Fruit fly (Drosophila melanogaster) whole organism, pupa: ENCODE measurements around the gene fit.

Experiments used
- CG10348 ChIP-seq: fragments of 200-800 bp; sonication (Bioruptor generic); IDR thresholded peaks from 2 replicates; pipeline ENCODE4 v1.3.6; 2022; ENCODE audit warnings: missing biosample characterization, missing genetic modification characterization
- CG12605 ChIP-seq: fragments of 200-800 bp; sonication (Bioruptor generic); IDR thresholded peaks from 2 replicates; pipeline ENCODE4 v1.3.6; 2022; ENCODE audit warnings: missing biosample characterization, missing genetic modification characterization
- CG13204 ChIP-seq: fragments of 200-800 bp; sonication (Bioruptor generic); optimal IDR thresholded peaks from 2 replicates; lab custom pipeline; 2018; ENCODE audit warnings: missing biosample characterization, mild to moderate bottlenecking, missing genetic modification characterization, moderate library complexity
- CG14655 ChIP-seq: fragments of 200-800 bp; sonication (Bioruptor generic); optimal IDR thresholded peaks from 3 replicates; lab custom pipeline; 2017; ENCODE audit warnings: mild to moderate bottlenecking, missing biosample characterization, missing genetic modification reagents, missing genetic modification characterization
- CG15710 ChIP-seq: fragments of 200-800 bp; sonication (Bioruptor generic); optimal IDR thresholded peaks from 2 replicates; lab custom pipeline; 2018; ENCODE audit warnings: missing biosample characterization, mild to moderate bottlenecking, missing genetic modification characterization, moderate library complexity
- CG17806 ChIP-seq: fragments of 200-800 bp; sonication (Bioruptor generic); optimal IDR thresholded peaks from 2 replicates; lab custom pipeline; 2018; ENCODE audit warnings: missing biosample characterization, mild to moderate bottlenecking, missing genetic modification characterization, moderate library complexity
- CG32121 ChIP-seq: fragments of 200-800 bp; sonication (Bioruptor generic); IDR thresholded peaks from 2 replicates; pipeline ENCODE4 v1.3.6; 2022; ENCODE audit warnings: missing biosample characterization, missing genetic modification characterization
- CG34367 ChIP-seq: fragments of 200-800 bp; sonication (Bioruptor generic); optimal IDR thresholded peaks from 2 replicates; lab custom pipeline; 2018; ENCODE audit warnings: missing biosample characterization, mild to moderate bottlenecking, missing genetic modification characterization
- CG4496 ChIP-seq: fragments of 200-800 bp; sonication (Bioruptor generic); IDR thresholded peaks from 3 replicates; pipeline ENCODE4 v1.3.6; 2022; ENCODE audit warnings: missing biosample characterization, missing genetic modification characterization
- CG8159 ChIP-seq: fragments of 200-800 bp; sonication (Bioruptor generic); optimal IDR thresholded peaks from 3 replicates; lab custom pipeline; 2018; ENCODE audit warnings: missing biosample characterization, mild to moderate bottlenecking, missing genetic modification characterization, moderate library complexity
- CG8301 ChIP-seq: fragments of 200-800 bp; sonication (Bioruptor generic); optimal IDR thresholded peaks from 2 replicates; lab custom pipeline; 2018; ENCODE audit warnings: missing biosample characterization, mild to moderate bottlenecking, missing genetic modification characterization
- CG9948 ChIP-seq: fragments of 200-800 bp; sonication (Bioruptor generic); optimal IDR thresholded peaks from 2 replicates; lab custom pipeline; 2018; ENCODE audit warnings: missing biosample characterization, mild to moderate bottlenecking, missing genetic modification characterization, moderate library complexity
- D1 ChIP-seq: fragments of 200-800 bp; sonication (Bioruptor generic); optimal IDR thresholded peaks from 2 replicates; lab custom pipeline; 2018; ENCODE audit warnings: missing biosample characterization, mild to moderate bottlenecking, missing genetic modification characterization, moderate library complexity
- EcR ChIP-seq: fragments of 200-800 bp; sonication (Bioruptor generic); optimal IDR thresholded peaks from 3 replicates; lab custom pipeline; 2019; ENCODE audit warnings: missing biosample characterization, missing genetic modification characterization, mild to moderate bottlenecking, moderate library complexity, missing genetic modification reagents
- Ets98B ChIP-seq: fragments of 200-800 bp; sonication (Bioruptor generic); IDR thresholded peaks from 2 replicates; pipeline ENCODE4 v1.3.6; 2022; ENCODE audit warnings: missing biosample characterization, missing genetic modification characterization
- Pif1A ChIP-seq: fragments of 200-800 bp; sonication (Bioruptor generic); optimal IDR thresholded peaks from 3 replicates; lab custom pipeline; 2016; ENCODE audit warnings: missing biosample characterization, missing genetic modification characterization
- Pif1B ChIP-seq: fragments of 200-800 bp; sonication (Bioruptor generic); optimal IDR thresholded peaks from 3 replicates; lab custom pipeline; 2016; ENCODE audit warnings: missing biosample characterization, missing genetic modification characterization
- Snoo ChIP-seq: fragments of 200-800 bp; sonication (Bioruptor generic); optimal IDR thresholded peaks from 3 replicates; lab custom pipeline; 2017; ENCODE audit warnings: missing biosample characterization, mild to moderate bottlenecking, missing genetic modification characterization, inconsistent platforms
- fd96Ca ChIP-seq: fragments of 200-800 bp; sonication (Bioruptor generic); IDR thresholded peaks from 3 replicates; pipeline ENCODE4 v1.3.6; 2022; ENCODE audit warnings: missing biosample characterization, missing genetic modification characterization
- gl ChIP-seq: fragments of 200-800 bp; sonication (Bioruptor generic); optimal IDR thresholded peaks from 2 replicates; lab custom pipeline; 2018; ENCODE audit warnings: missing biosample characterization, mild to moderate bottlenecking, missing genetic modification characterization
- rn ChIP-seq: fragments of 200-800 bp; sonication (Bioruptor generic); IDR thresholded peaks from 2 replicates; pipeline ENCODE4 v1.3.6; 2022; ENCODE audit warnings: missing biosample characterization, missing genetic modification characterization

Gene fit

dm6 chr3R:21848987-21849442, 35.2 kb downstream of the fit start:
- TF ChIP-seq CG8159 (tag; lab: Kevin White, UChicago) (peak; percentile 95), Pif1A (GFP tag; lab: Kevin White, UChicago) (peak; percentile 90), CG15710 (tag; lab: Kevin White, UChicago) (peak; percentile 93), EcR (GFP tag; lab: Kevin White, UChicago) (peak; percentile 43), fd96Ca (GFP tag; lab: Robert Waterston, UW) (peak; percentile 78), CG12605 (GFP tag; lab: Robert Waterston, UW) (peak; percentile 65), Pif1B (peak; percentile 94), CG32121 (GFP tag; lab: Robert Waterston, UW) (peak; percentile 79), D1 (peak; percentile 92), CG4496 (GFP tag; lab: Robert Waterston, UW) (peak; percentile 87), Snoo (peak; percentile 95), CG10348 (GFP tag; lab: Robert Waterston, UW) (peak; percentile 69), CG17806 (tag; lab: Kevin White, UChicago) (peak; percentile 87), CG8301 (tag; lab: Kevin White, UChicago) (peak; percentile 92), CG34367 (tag; lab: Kevin White, UChicago) (peak; percentile 83), CG9948 (tag; lab: Kevin White, UChicago) (peak; percentile 91), CG14655 (GFP tag; lab: Kevin White, UChicago) (peak; percentile 96), CG13204 (GFP tag; lab: Kevin White, UChicago) (peak; percentile 76), gl (tag; lab: Kevin White, UChicago) (peak; percentile 49), Ets98B (GFP tag; lab: Robert Waterston, UW) (peak; percentile 78), rn (GFP tag; lab: Robert Waterston, UW) (peak; percentile 34; the same call in 1 of the 2 replicates)
- TF ChIP-seq, all 21 proteins: peak for 21

DNA sequence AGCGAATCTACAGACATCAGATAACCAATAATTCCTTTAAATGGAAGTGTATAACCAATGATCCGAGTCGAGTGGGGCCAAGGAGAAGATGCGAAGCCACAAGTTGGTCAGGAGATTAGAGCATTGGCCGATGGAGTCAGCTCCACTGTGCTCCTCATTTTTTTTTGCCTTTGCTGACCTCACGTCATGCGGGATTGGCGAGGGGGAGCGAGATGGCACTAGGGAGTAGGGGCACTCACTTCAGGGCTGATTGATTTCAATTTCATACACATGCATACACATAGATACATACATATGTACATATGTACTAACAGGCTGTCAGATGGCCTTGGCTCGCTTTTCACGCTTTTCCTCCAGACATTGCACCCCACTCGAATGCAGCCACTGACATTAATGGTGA, 36.0 kb downstream of the fit start:
- peak; percentile 27; the same call in 1 of the 3 replicates for TF ChIP-seq CG4496 (GFP tag; lab: Robert Waterston, UW)
- peak; percentile 28; the same call in 1 of the 2 replicates for TF ChIP-seq CG32121 (GFP tag; lab: Robert Waterston, UW)
- TF ChIP-seq CG13204 (GFP tag; lab: Kevin White, UChicago): no peak
- TF ChIP-seq Ets98B (GFP tag; lab: Robert Waterston, UW): no peak
- TF ChIP-seq EcR (GFP tag; lab: Kevin White, UChicago): peak; percentile 53
- no peak for TF ChIP-seq Snoo
- TF ChIP-seq fd96Ca (GFP tag; lab: Robert Waterston, UW): peak; percentile 36; the same call in 1 of the 3 replicates
- no peak for TF ChIP-seq CG12605 (GFP tag; lab: Robert Waterston, UW)

dm6 chr3R:21847438-21847837, 36.8 kb downstream of the fit start:
- TF ChIP-seq D1 (no peak), Ets98B (GFP tag; lab: Robert Waterston, UW) (0 out of 2 replicates have a peak, but pooled peaks have one; percentile 10), Pif1A (GFP tag; lab: Kevin White, UChicago) (no peak), CG15710 (tag; lab: Kevin White, UChicago) (no peak), CG4496 (GFP tag; lab: Robert Waterston, UW) (peak; percentile 65; the same call in 2 of the 3 replicates), CG8301 (tag; lab: Kevin White, UChicago) (no peak), gl (tag; lab: Kevin White, UChicago) (no peak)
- TF ChIP-seq, all 21 proteins: peak for 2

dm6 chr3R:21846559-21846958, 37.7 kb downstream of the fit start, which contains the start of gene Gr93d:
Gene Gr93d, minus strand, starts transcription at chr3R:21846659.
- TF ChIP-seq CG32121 (GFP tag; lab: Robert Waterston, UW) (no peak), CG34367 (tag; lab: Kevin White, UChicago) (no peak), CG17806 (tag; lab: Kevin White, UChicago) (no peak), CG8159 (tag; lab: Kevin White, UChicago) (no peak), CG10348 (GFP tag; lab: Robert Waterston, UW) (no peak), gl (tag; lab: Kevin White, UChicago) (no peak)

dm6 chr3R:21845165-21845564, 39.1 kb downstream of the fit start, which contains the start of gene Gr93c:
Gene Gr93c, minus strand, starts transcription at chr3R:21845265.
- TF ChIP-seq CG17806 (tag; lab: Kevin White, UChicago) (no peak), CG13204 (GFP tag; lab: Kevin White, UChicago) (no peak), fd96Ca (GFP tag; lab: Robert Waterston, UW) (no peak), EcR (GFP tag; lab: Kevin White, UChicago) (no peak), CG8159 (tag; lab: Kevin White, UChicago) (no peak), CG12605 (GFP tag; lab: Robert Waterston, UW) (no peak)

dm6 chr3R:21843665-21844064, 40.6 kb downstream of the fit start, which contains the start of gene Gr93b:
Gene Gr93b, minus strand, starts transcription at chr3R:21843765.
- TF ChIP-seq Snoo (no peak), EcR (GFP tag; lab: Kevin White, UChicago) (no peak), D1 (no peak), Pif1B (no peak), CG10348 (GFP tag; lab: Robert Waterston, UW) (no peak), Pif1A (GFP tag; lab: Kevin White, UChicago) (no peak), CG15710 (tag; lab: Kevin White, UChicago) (no peak), CG13204 (GFP tag; lab: Kevin White, UChicago) (no peak), CG8301 (tag; lab: Kevin White, UChicago) (no peak), CG34367 (tag; lab: Kevin White, UChicago) (no peak), CG12605 (GFP tag; lab: Robert Waterston, UW) (no peak), CG17806 (tag; lab: Kevin White, UChicago) (no peak), CG32121 (GFP tag; lab: Robert Waterston, UW) (no peak), gl (tag; lab: Kevin White, UChicago) (no peak), CG8159 (tag; lab: Kevin White, UChicago) (no peak), CG4496 (GFP tag; lab: Robert Waterston, UW) (no peak), rn (GFP tag; lab: Robert Waterston, UW) (no peak), fd96Ca (GFP tag; lab: Robert Waterston, UW) (no peak)
